Fruit fly (Drosophila melanogaster) whole organism, embryonic: ENCODE data around the gene CNMa.

ENCODE experiments used
- Adf1 ChIP-seq: fragments of 200-800 bp; sonication (Bioruptor generic); IDR thresholded peaks from 2 replicates; pipeline ENCODE4 v1.3.6; 2022; ENCODE audit warnings: missing biosample characterization, missing genetic modification characterization
- Antp ChIP-seq: fragments of 200-800 bp; sonication (Bioruptor generic); optimal IDR thresholded peaks from 3 replicates; lab custom pipeline; 2016; ENCODE audit warnings: missing biosample characterization, missing genetic modification characterization
- Asciz ChIP-seq: fragments of 200-800 bp; sonication (Bioruptor generic); optimal IDR thresholded peaks from 2 replicates; lab custom pipeline; 2017; ENCODE audit warnings: missing biosample characterization, mild to moderate bottlenecking, missing genetic modification characterization, missing genetic modification reagents
- CG10147 ChIP-seq: fragments of 200-800 bp; sonication (Bioruptor generic); optimal IDR thresholded peaks from 2 replicates; lab custom pipeline; 2019; ENCODE audit warnings: missing biosample characterization, mild to moderate bottlenecking, missing genetic modification characterization, moderate library complexity
- CG11695 ChIP-seq: fragments of 200-800 bp; sonication (Bioruptor generic); IDR thresholded peaks from 3 replicates; pipeline ENCODE4 v1.3.6; 2022; ENCODE audit warnings: missing biosample characterization, missing genetic modification characterization
- CG11696 ChIP-seq: fragments of 200-800 bp; sonication (Bioruptor generic); IDR thresholded peaks from 2 replicates; pipeline ENCODE4 v1.3.6; 2022; ENCODE audit warnings: missing biosample characterization, missing genetic modification characterization
- CG12104 ChIP-seq: fragments of 200-800 bp; sonication (Bioruptor generic); optimal IDR thresholded peaks from 3 replicates; lab custom pipeline; 2016; ENCODE audit warnings: missing biosample characterization, missing genetic modification characterization
- CG12391 ChIP-seq: fragments of 200-800 bp; sonication (Bioruptor generic); optimal IDR thresholded peaks from 3 replicates; lab custom pipeline; 2018; ENCODE audit warnings: missing biosample characterization, mild to moderate bottlenecking, missing genetic modification characterization, moderate library complexity
- CG14441 ChIP-seq: fragments of 200-800 bp; sonication (Bioruptor generic); IDR thresholded peaks from 2 replicates; pipeline ENCODE4 v1.3.6; 2022; ENCODE audit warnings: missing biosample characterization, missing genetic modification characterization
- CG14965 ChIP-seq: fragments of 200-800 bp; sonication (Bioruptor generic); optimal IDR thresholded peaks from 2 replicates; lab custom pipeline; 2016; ENCODE audit warnings: missing biosample characterization, missing genetic modification characterization, borderline replicate concordance
- CG1647 ChIP-seq: fragments of 200-800 bp; sonication (Bioruptor generic); optimal IDR thresholded peaks from 3 replicates; lab custom pipeline; 2016; ENCODE audit warnings: missing biosample characterization, missing genetic modification characterization
- CG17612 ChIP-seq: fragments of 200-800 bp; sonication (Bioruptor generic); IDR thresholded peaks from 2 replicates; pipeline ENCODE4 v1.3.6; 2022; ENCODE audit warnings: missing biosample characterization, missing genetic modification characterization
- CG2889 ChIP-seq: fragments of 200-800 bp; sonication (Bioruptor generic); IDR thresholded peaks from 3 replicates; pipeline ENCODE4 v1.3.6; 2022; ENCODE audit warnings: missing biosample characterization, missing genetic modification characterization
- CG31224 ChIP-seq: fragments of 200-800 bp; sonication (Bioruptor generic); IDR thresholded peaks from 2 replicates; pipeline ENCODE4 v1.3.6; 2022; ENCODE audit warnings: missing biosample characterization, missing genetic modification characterization
- CG3407 ChIP-seq: fragments of 200-800 bp; sonication (Bioruptor generic); optimal IDR thresholded peaks from 2 replicates; lab custom pipeline; 2018; ENCODE audit warnings: missing biosample characterization, mild to moderate bottlenecking, missing genetic modification characterization
- CG6654 ChIP-seq: fragments of 200-800 bp; sonication (Bioruptor generic); optimal IDR thresholded peaks from 2 replicates; lab custom pipeline; 2017; ENCODE audit warnings: missing biosample characterization, mild to moderate bottlenecking, missing genetic modification characterization
- CG6813 ChIP-seq: fragments of 200-800 bp; sonication (Bioruptor generic); optimal IDR thresholded peaks from 2 replicates; lab custom pipeline; 2017; ENCODE audit warnings: missing biosample characterization, missing genetic modification characterization, mild to moderate bottlenecking, moderate library complexity, missing genetic modification reagents
- CG8281 ChIP-seq: fragments of 200-800 bp; sonication (Bioruptor generic); optimal IDR thresholded peaks from 2 replicates; lab custom pipeline; 2018; ENCODE audit warnings: missing biosample characterization, mild to moderate bottlenecking, missing genetic modification characterization, moderate library complexity
- Camta ChIP-seq: fragments of 200-800 bp; sonication (Bioruptor generic); optimal IDR thresholded peaks from 2 replicates; lab custom pipeline; 2016; ENCODE audit warnings: missing biosample characterization, missing genetic modification characterization
- CkIIα-i1 ChIP-seq: fragments of 200-800 bp; sonication (Bioruptor generic); IDR thresholded peaks from 2 replicates; pipeline ENCODE4 v1.3.6; 2022; ENCODE audit warnings: missing biosample characterization, missing genetic modification characterization
- D19B ChIP-seq: fragments of 200-800 bp; sonication (Bioruptor generic); optimal IDR thresholded peaks from 2 replicates; lab custom pipeline; 2017; ENCODE audit warnings: missing biosample characterization, mild to moderate bottlenecking, missing genetic modification characterization
- Dll ChIP-seq: fragments of 200-800 bp; sonication (Bioruptor generic); IDR thresholded peaks from 4 replicates; pipeline ENCODE4 v1.3.6; 2022; ENCODE audit warnings: missing biosample characterization, missing genetic modification characterization; ENCODE audit not compliant: partially characterized antibody
- E2f2 ChIP-seq: fragments of 200-800 bp; sonication (Bioruptor generic); IDR thresholded peaks from 2 replicates; pipeline ENCODE4 v1.3.6; 2022; ENCODE audit warnings: missing biosample characterization, missing genetic modification characterization
- Fer3 ChIP-seq: fragments of 200-800 bp; sonication (Bioruptor generic); optimal IDR thresholded peaks from 2 replicates; lab custom pipeline; 2018; ENCODE audit warnings: missing biosample characterization, mild to moderate bottlenecking, missing genetic modification characterization, moderate library complexity
- HLH54F ChIP-seq: fragments of 200-800 bp; sonication (Bioruptor generic); optimal IDR thresholded peaks from 3 replicates; lab custom pipeline; 2016; ENCODE audit warnings: missing biosample characterization, missing genetic modification characterization
- HmgD ChIP-seq: fragments of 200-800 bp; sonication (Bioruptor generic); optimal IDR thresholded peaks from 3 replicates; lab custom pipeline; 2016; ENCODE audit warnings: missing biosample characterization, missing genetic modification characterization
- MTF-1 ChIP-seq: fragments of 200-800 bp; sonication (Bioruptor generic); optimal IDR thresholded peaks from 2 replicates; lab custom pipeline; 2018; ENCODE audit warnings: missing biosample characterization, mild to moderate bottlenecking, missing genetic modification characterization, borderline replicate concordance
- Mrtf ChIP-seq: fragments of 200-800 bp; sonication (Bioruptor generic); IDR thresholded peaks from 3 replicates; pipeline ENCODE4 v1.3.6; 2022; ENCODE audit warnings: missing biosample characterization, missing genetic modification characterization
- Nf-YC ChIP-seq: fragments of 200-800 bp; optimal IDR thresholded peaks from 3 replicates; lab custom pipeline; 2019; ENCODE audit warnings: missing biosample characterization, mild to moderate bottlenecking, missing genetic modification characterization, moderate library complexity
- PHDP ChIP-seq: fragments of 200-800 bp; sonication (Bioruptor generic); optimal IDR thresholded peaks from 3 replicates; lab custom pipeline; 2018; ENCODE audit warnings: missing biosample characterization, mild to moderate bottlenecking, missing genetic modification characterization, moderate library complexity
- Ptx1 ChIP-seq: fragments of 200-800 bp; sonication (Bioruptor generic); IDR thresholded peaks from 2 replicates; pipeline ENCODE4 v1.3.6; 2022; ENCODE audit warnings: missing biosample characterization, missing genetic modification characterization
- Vsx1 ChIP-seq: fragments of 200-800 bp; sonication (Bioruptor generic); optimal IDR thresholded peaks from 2 replicates; lab custom pipeline; 2017; ENCODE audit warnings: missing biosample characterization, mild to moderate bottlenecking, missing genetic modification characterization, missing genetic modification reagents
- ab ChIP-seq: fragments of 200-800 bp; sonication (Bioruptor generic); optimal IDR thresholded peaks from 2 replicates; lab custom pipeline; 2016; ENCODE audit warnings: missing biosample characterization, missing genetic modification characterization
- ap ChIP-seq: fragments of 200-800 bp; sonication (Bioruptor generic); IDR thresholded peaks from 2 replicates; pipeline ENCODE4 v1.3.6; 2022; ENCODE audit warnings: missing biosample characterization, missing genetic modification characterization
- chinmo ChIP-seq: fragments of 200-800 bp; sonication (Bioruptor generic); IDR thresholded peaks from 4 replicates; pipeline ENCODE4 v1.3.6; 2022; ENCODE audit warnings: missing biosample characterization, missing genetic modification characterization; ENCODE audit not compliant: partially characterized antibody
- disco-r ChIP-seq: fragments of 200-800 bp; sonication (Bioruptor generic); optimal IDR thresholded peaks from 2 replicates; lab custom pipeline; 2016; ENCODE audit warnings: missing biosample characterization, missing genetic modification characterization
- dm ChIP-seq: fragments of 200-800 bp; sonication (Bioruptor generic); optimal IDR thresholded peaks from 3 replicates; lab custom pipeline; 2016; ENCODE audit warnings: missing biosample characterization, missing genetic modification characterization
- dysf ChIP-seq: fragments of 200-800 bp; sonication (Bioruptor generic); IDR thresholded peaks from 3 replicates; pipeline ENCODE4 v1.3.6; 2022; ENCODE audit warnings: missing biosample characterization, missing genetic modification characterization
- ems ChIP-seq: fragments of 200-800 bp; sonication (Bioruptor generic); optimal IDR thresholded peaks from 3 replicates; lab custom pipeline; 2016; ENCODE audit warnings: missing biosample characterization, missing genetic modification characterization
- grn ChIP-seq: fragments of 200-800 bp; sonication (Bioruptor generic); optimal IDR thresholded peaks from 3 replicates; lab custom pipeline; 2017; ENCODE audit warnings: missing biosample characterization, missing genetic modification characterization
- inv ChIP-seq: fragments of 200-800 bp; sonication (Bioruptor generic); IDR thresholded peaks from 2 replicates; pipeline ENCODE4 v1.3.6; 2022; ENCODE audit warnings: missing biosample characterization, missing genetic modification characterization; ENCODE audit not compliant: partially characterized antibody
- ken ChIP-seq: fragments of 200-800 bp; sonication (Bioruptor generic); IDR thresholded peaks from 3 replicates; pipeline ENCODE4 v1.3.6; 2022; ENCODE audit warnings: missing biosample characterization, missing genetic modification characterization
- odd ChIP-seq: fragments of 200-800 bp; sonication (Bioruptor generic); optimal IDR thresholded peaks from 2 replicates; lab custom pipeline; 2017; ENCODE audit warnings: missing biosample characterization, mild to moderate bottlenecking, missing genetic modification characterization
- otp ChIP-seq: fragments of 200-800 bp; sonication (Bioruptor generic); IDR thresholded peaks from 3 replicates; pipeline ENCODE4, ENCODE4 v1.3.6; 2022; ENCODE audit warnings: missing biosample characterization, missing genetic modification characterization
- phol ChIP-seq: fragments of 200-800 bp; sonication (Bioruptor generic); optimal IDR thresholded peaks from 3 replicates; lab custom pipeline; 2018; ENCODE audit warnings: missing biosample characterization, mild to moderate bottlenecking, missing genetic modification characterization, moderate library complexity
- sna ChIP-seq: fragments of 200-800 bp; sonication (Bioruptor generic); IDR thresholded peaks from 2 replicates; pipeline ENCODE4 v1.3.6; 2022; ENCODE audit warnings: missing biosample characterization, missing genetic modification characterization; ENCODE audit not compliant: partially characterized antibody
- unc-4 ChIP-seq: fragments of 200-800 bp; sonication (Bioruptor generic); IDR thresholded peaks from 2 replicates; pipeline ENCODE4 v1.3.6; 2022; ENCODE audit warnings: missing biosample characterization, missing genetic modification characterization; ENCODE audit not compliant: partially characterized antibody
- unpg ChIP-seq: fragments of 200-800 bp; sonication (Bioruptor generic); optimal IDR thresholded peaks from 3 replicates; lab custom pipeline; 2018; ENCODE audit warnings: missing biosample characterization, mild to moderate bottlenecking, missing genetic modification characterization, moderate library complexity
- vfl ChIP-seq: fragments of 200-800 bp; sonication (Bioruptor generic); optimal IDR thresholded peaks from 2 replicates; lab custom pipeline; 2016; ENCODE audit warnings: missing biosample characterization, missing genetic modification characterization
- wor ChIP-seq: fragments of 200-800 bp; sonication (Bioruptor generic); IDR thresholded peaks from 2 replicates; pipeline ENCODE4 v1.3.6; 2022; ENCODE audit warnings: missing biosample characterization, missing genetic modification characterization
- zf30C ChIP-seq: fragments of 200-800 bp; sonication (Bioruptor generic); optimal IDR thresholded peaks from 3 replicates; lab custom pipeline; 2018; ENCODE audit warnings: missing biosample characterization, mild to moderate bottlenecking, missing genetic modification characterization

The CNMa gene

DNA sequence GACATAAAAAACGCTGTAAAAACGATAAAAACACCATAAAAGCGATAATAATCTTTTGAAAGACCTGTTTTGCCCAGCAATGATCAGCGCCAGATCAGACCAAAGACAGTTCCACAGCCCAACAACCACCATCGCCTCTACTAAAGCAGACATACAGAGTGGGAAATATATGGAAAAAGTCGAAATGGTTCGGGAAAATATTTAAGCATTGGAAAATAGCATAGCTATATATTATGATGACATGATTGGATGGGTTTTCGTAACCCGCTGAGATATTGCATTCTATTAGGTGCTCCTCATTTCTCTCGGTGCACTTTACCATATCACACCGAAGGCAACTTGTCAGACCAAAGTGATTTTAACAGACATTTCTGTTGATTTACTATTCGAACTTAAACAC, 46.8 kb downstream of the CNMa start (continued):
- TF ChIP-seq CG14965 (GFP tag; lab: Kevin White, UChicago) (peak; percentile 44), unpg (GFP tag; lab: Kevin White, UChicago) (peak; percentile 93), grn (GFP tag; lab: Kevin White, UChicago) (peak; percentile 82), MTF-1 (GFP tag; lab: Kevin White, UChicago) (peak; percentile 80), HLH54F (GFP tag; lab: Kevin White, UChicago) (peak; percentile 88), sna (GFP tag; lab: Robert Waterston, UW) (no peak), CG8281 (tag; lab: Kevin White, UChicago) (peak; percentile 64), CG2889 (GFP tag; lab: Robert Waterston, UW) (peak; percentile 84), Camta (peak; percentile 86), odd (no peak), CkIIα-i1 (GFP tag; lab: Robert Waterston, UW) (peak; percentile 75), PHDP (peak; percentile 90), wor (GFP tag; lab: Robert Waterston, UW) (peak; percentile 70; the same call in 1 of the 2 replicates), Dll (GFP tag; lab: Robert Waterston, UW) (no peak), CG3407 (GFP tag; lab: Kevin White, UChicago) (no peak), D19B (peak; percentile 70), dm (GFP tag; lab: Kevin White, UChicago) (peak; percentile 67), CG6813 (GFP tag; lab: Kevin White, UChicago) (peak; percentile 78), HmgD (peak; percentile 71), zf30C (peak; percentile 19), Mrtf (GFP tag; lab: Robert Waterston, UW) (peak; percentile 90), CG10147 (GFP tag; lab: Kevin White, UChicago) (peak; percentile 71), disco-r (GFP tag; lab: Kevin White, UChicago) (peak; percentile 80), Asciz (GFP tag; lab: Kevin White, UChicago) (peak; percentile 84), dysf (GFP tag; lab: Robert Waterston, UW) (peak; percentile 97), vfl (peak; percentile 77), CG1647 (GFP tag; lab: Kevin White, UChicago) (peak; percentile 89), CG31224 (GFP tag; lab: Robert Waterston, UW) (peak; percentile 87), CG12391 (tag; lab: Kevin White, UChicago) (peak; percentile 88), ap (GFP tag; lab: Robert Waterston, UW) (peak; percentile 83), Nf-YC (tag; lab: Kevin White, UChicago) (peak; percentile 59), CG12104 (GFP tag; lab: Kevin White, UChicago) (peak; percentile 64), CG14441 (GFP tag; lab: Robert Waterston, UW) (peak; percentile 95), Ptx1 (peak; percentile 94), CG17612 (GFP tag; lab: Robert Waterston, UW) (peak; percentile 80), otp (GFP tag; lab: Robert Waterston, UW) (peak; percentile 92), CG11696 (peak; percentile 85), E2f2 (peak; percentile 66), CG11695 (peak; percentile 92), Fer3 (peak; percentile 92), chinmo (GFP tag; lab: Robert Waterston, UW) (0 out of 4 replicates have a peak, but pooled peaks have one; percentile 20), ken (GFP tag; lab: Robert Waterston, UW) (peak; percentile 84), Adf1 (GFP tag; lab: Robert Waterston, UW) (peak; percentile 67), unc-4 (GFP tag; lab: Robert Waterston, UW) (no peak), CG6654 (GFP tag; lab: Kevin White, UChicago) (peak; percentile 31), inv (GFP tag; lab: Robert Waterston, UW) (no peak), Vsx1 (GFP tag; lab: Kevin White, UChicago) (no peak), phol (tag; lab: Kevin White, UChicago) (peak; percentile 83), ems (peak; percentile 87), Antp (GFP tag; lab: Kevin White, UChicago) (peak; percentile 93), ab (GFP tag; lab: Kevin White, UChicago) (peak; percentile 87)
